Worm (Caenorhabditis elegans): ENCODE measurements around the gene F14F7.7.

DNA sequence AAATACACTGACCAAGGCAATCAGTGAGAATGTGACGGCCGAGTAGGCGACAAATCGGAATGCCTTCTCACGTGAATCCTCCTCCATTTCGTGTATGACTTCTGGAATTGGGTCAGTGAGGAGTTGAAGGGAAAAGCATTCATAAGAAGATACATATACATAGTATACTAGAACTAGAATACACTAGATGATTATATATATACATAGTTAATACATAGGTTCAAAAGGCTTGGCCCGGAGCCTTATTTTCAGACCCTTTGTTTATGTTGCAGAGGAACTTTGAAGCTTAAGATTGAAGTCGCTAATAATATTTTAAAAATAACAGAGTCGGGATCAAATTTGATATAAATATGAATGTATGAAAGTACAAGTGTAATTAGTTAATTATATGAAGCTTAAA lies 37.1 kb upstream of the F14F7.7 start, which contains the start of gene col-97:
- TF ChIP-seq skn-1 (tag; optimal IDR thresholded peaks at IDR 0.05) (no peak), nhr-11 (tag; optimal IDR thresholded peaks at IDR 0.05) (no peak), pha-4 (tag; optimal IDR thresholded peaks at IDR 0.05) (no peak), unc-62 (GFP tag; optimal IDR thresholded peaks at IDR 0.05) (no peak), nhr-77 (tag; optimal IDR thresholded peaks at IDR 0.05) (no peak), ama-1 (optimal IDR thresholded peaks at IDR 0.05) (no peak), jun-1 (tag; optimal IDR thresholded peaks at IDR 0.05) (no peak), fkh-2 (tag; optimal IDR thresholded peaks at IDR 0.05) (no peak), lin-39 (tag; optimal IDR thresholded peaks at IDR 0.05) (no peak), zag-1 (tag; optimal IDR thresholded peaks at IDR 0.05) (no peak), ceh-9 (tag; optimal IDR thresholded peaks at IDR 0.05) (no peak), elt-1 (tag; optimal IDR thresholded peaks at IDR 0.05) (no peak), nhr-25 (tag; optimal IDR thresholded peaks at IDR 0.05) (no peak)

Data from whole organism, L3 larva.